Worm (Caenorhabditis elegans): ENCODE data around the gene R13D11.1.

DNA sequence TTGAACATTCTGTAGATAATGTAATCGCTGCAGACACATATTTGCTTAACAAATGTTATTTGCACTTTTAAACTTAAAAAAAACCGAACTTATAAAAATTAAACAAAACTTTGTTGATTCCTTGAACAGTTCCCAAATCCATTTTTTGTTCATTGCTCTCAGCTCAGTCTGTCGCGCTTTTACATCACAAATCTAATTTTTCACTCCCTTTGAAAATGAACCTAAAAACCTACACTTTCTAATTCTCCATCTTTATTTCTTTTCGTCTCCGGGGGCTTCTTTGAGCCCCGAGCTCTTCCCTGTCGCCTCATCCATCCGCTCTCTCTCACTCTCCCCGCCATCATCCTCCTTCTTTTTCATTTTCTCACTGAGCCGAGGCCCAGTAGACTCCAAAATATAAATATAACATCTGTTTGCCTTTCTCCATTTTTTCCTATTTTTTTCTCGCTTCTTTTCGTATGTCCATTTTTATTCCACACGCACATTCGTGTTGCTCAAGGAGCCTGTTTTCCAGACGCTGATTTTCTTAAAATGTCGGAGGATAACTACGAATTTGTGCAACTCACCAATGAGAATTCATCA is 6.9 kb upstream of the R13D11.1 start, which contains the start of gene R13D11.4:
- TF ChIP-seq aha-1 (tag), result no peak
- TF ChIP-seq arid-1 (GFP tag; conservative IDR thresholded peaks at IDR 0.05), result no peak
- TF ChIP-seq unc-62 (GFP tag; optimal IDR thresholded peaks at IDR 0.05 in 1 of 2), result no peak
- TF ChIP-seq unc-62 (tag; optimal IDR thresholded peaks at IDR 0.05), result no peak
- TF ChIP-seq fos-1 (tag; optimal IDR thresholded peaks at IDR 0.05), result no peak

Data from whole organism, L4 larva.